Worm (Caenorhabditis elegans) whole organism, L4 larva: ENCODE data around the gene bath-19.

ENCODE experiments used
- Y5F2A.4 ChIP-seq: fragments of 200-800 bp; sonication (Bioruptor generic); optimal IDR thresholded peaks from 2 replicates; lab custom pipeline; 2018; ENCODE audit warnings: mild to moderate bottlenecking, missing genetic modification characterization, missing compliant biosample characterization
- ceh-82 ChIP-seq: sonication (generic microtip); optimal IDR thresholded peaks from 2 replicates; lab custom pipeline; 2017; ENCODE audit warnings: missing biosample characterization, missing genetic modification characterization
- daf-16 ChIP-seq, 3 experiments: sonication (generic microtip); optimal IDR thresholded peaks; 2 replicates each; lab custom pipeline; 2016 to 2017; ENCODE audit warnings: missing genetic modification characterization in 3 of 3, missing genetic modification reagents in 3 of 3, mild to moderate bottlenecking in 2 of 3, missing compliant biosample characterization in 2 of 3, missing biosample characterization in 1 of 3, moderate library complexity in 1 of 3
- egl-27 ChIP-seq: sonication (generic microtip); optimal IDR thresholded peaks from 3 replicates; lab custom pipeline; 2017; ENCODE audit warnings: missing biosample characterization, missing genetic modification reagents, missing genetic modification characterization
- hif-1 ChIP-seq, 2 experiments: sonication (generic microtip); optimal IDR thresholded peaks; 2 replicates each; lab custom pipeline; 2016 to 2017; ENCODE audit warnings: missing compliant biosample characterization in 2 of 2, missing genetic modification characterization in 2 of 2, missing genetic modification reagents in 2 of 2, missing genotype in 2 of 2, mild to moderate bottlenecking in 1 of 2
- lin-38 ChIP-seq: fragments of 200-800 bp; sonication (Bioruptor generic); IDR thresholded peaks from 2 replicates; pipeline ENCODE4 v1.3.6; 2022; ENCODE audit warnings: missing genetic modification reagents, missing genetic modification characterization, missing compliant biosample characterization
- madf-5 ChIP-seq, 2 experiments: fragments of 200-800 bp; sonication (Bioruptor generic); IDR thresholded peaks; 2 replicates each; pipeline ENCODE4 v1.3.6; 2022; ENCODE audit warnings: missing compliant biosample characterization in 2 of 2, missing genetic modification characterization in 2 of 2
- mdl-1 ChIP-seq, 2 experiments: fragments of 150-350 bp in 1 of 2; sonication (generic microtip) in 1 of 2; optimal IDR thresholded peaks; 2 replicates each; lab custom pipeline; 2014 to 2017; ENCODE audit warnings: missing biosample characterization in 2 of 2, missing genetic modification characterization in 2 of 2
- mes-2 ChIP-seq: sonication (generic microtip); optimal IDR thresholded peaks from 2 replicates; lab custom pipeline; 2016; ENCODE audit warnings: missing genotype, mild to moderate bottlenecking, missing genetic modification characterization, missing compliant biosample characterization; ENCODE audit not compliant: poor library complexity, severe bottlenecking
- nhr-237 ChIP-seq: sonication (generic microtip); optimal IDR thresholded peaks from 2 replicates; lab custom pipeline; 2017; ENCODE audit warnings: missing biosample characterization, missing genetic modification characterization
- nhr-25 ChIP-seq: sonication (generic microtip); optimal IDR thresholded peaks from 2 replicates; lab custom pipeline; 2017; ENCODE audit warnings: missing genetic modification characterization, mild to moderate bottlenecking, missing compliant biosample characterization, antibody characterized with exemption, moderate library complexity, borderline replicate concordance; ENCODE audit not compliant: insufficient read depth
- nhr-28 ChIP-seq: fragments of 150-350 bp; optimal IDR thresholded peaks from 2 replicates; lab custom pipeline; 2014; ENCODE audit warnings: missing biosample characterization, missing genetic modification characterization
- nhr-48 ChIP-seq: sonication (generic microtip); optimal IDR thresholded peaks from 2 replicates; lab custom pipeline; 2016; ENCODE audit warnings: mild to moderate bottlenecking, missing genetic modification characterization, missing compliant biosample characterization
- php-3 ChIP-seq: fragments of 200-800 bp; sonication (Bioruptor generic); IDR thresholded peaks from 2 replicates; pipeline ENCODE4 v1.3.6; 2022; ENCODE audit warnings: missing genetic modification reagents, missing genetic modification characterization, missing compliant biosample characterization
- pqm-1 ChIP-seq: sonication (generic microtip); optimal IDR thresholded peaks from 2 replicates; lab custom pipeline; 2017; ENCODE audit warnings: missing biosample characterization, missing genetic modification characterization
- skn-1 ChIP-seq: fragments of 150-350 bp; optimal IDR thresholded peaks from 2 replicates; lab custom pipeline; 2014; ENCODE audit warnings: missing biosample characterization, missing genetic modification characterization
- snpc-4 ChIP-seq: fragments of 150-350 bp; optimal IDR thresholded peaks from 2 replicates; lab custom pipeline; 2014; ENCODE audit warnings: missing biosample characterization, missing genetic modification characterization
- tag-97 ChIP-seq: fragments of 200-800 bp; sonication (Bioruptor generic); IDR thresholded peaks from 2 replicates; pipeline ENCODE4 v1.3.6; 2022; ENCODE audit warnings: missing genetic modification characterization, missing compliant biosample characterization
- vab-7 ChIP-seq: fragments of 200-800 bp; sonication (Bioruptor generic); IDR thresholded peaks from 2 replicates; pipeline ENCODE4 v1.3.6; 2022; ENCODE audit warnings: missing genetic modification reagents, missing genetic modification characterization, missing compliant biosample characterization

The bath-19 gene

DNA sequence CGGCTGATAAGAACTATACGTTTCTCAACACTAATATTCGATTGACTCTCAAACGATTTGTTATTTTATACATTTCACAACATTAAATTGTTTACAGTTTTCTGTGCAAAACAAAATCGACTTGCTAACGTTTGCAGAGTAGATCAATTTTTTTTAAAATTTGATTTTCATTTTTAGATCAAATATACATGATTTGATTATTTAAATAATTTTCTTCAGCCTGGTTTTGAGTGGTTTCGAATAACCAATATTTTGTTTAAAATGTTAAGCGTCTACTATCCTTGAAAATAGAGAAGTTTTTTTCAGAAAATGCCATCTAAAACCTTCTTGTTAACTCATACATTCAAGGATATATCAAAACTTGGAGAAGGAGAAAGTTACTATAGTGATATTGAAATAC is 45.5 kb downstream of the bath-19 start, which contains the start of gene math-21:
Gene math-21 (plus strand): TSS at position 301 of the 400 bp plus-strand sequence.
- TF ChIP-seq lin-38 (GFP tag; lab: Robert Waterston, UW) (no peak), egl-27 (no peak), nhr-28 (tag; lab: Kevin White, UChicago) (peak; percentile 6), mes-2 (tag; lab: Kevin White, UChicago) (no peak), ceh-82 (no peak), mdl-1 (tag; optimal IDR thresholded peaks at IDR 0.05; lab: Kevin White, UChicago) (no peak), tag-97 (GFP tag; lab: Robert Waterston, UW) (no peak), snpc-4 (tag; lab: Kevin White, UChicago) (no peak), vab-7 (GFP tag; lab: Robert Waterston, UW) (no peak), pqm-1 (tag; lab: Kevin White, UChicago) (peak; percentile 38), madf-5 (GFP tag; IDR thresholded peaks at IDR 0.05; lab: Robert Waterston, UW) (no peak), hif-1 (tag; optimal IDR thresholded peaks at IDR 0.05; lab: Kevin White, UChicago) (no peak), nhr-25 (tag; lab: Kevin White, UChicago) (no peak), Y5F2A.4 (no peak), daf-16 (GFP tag; optimal IDR thresholded peaks at IDR 0.05; lab: Kevin White, UChicago) (no peak), daf-16 (tag; optimal IDR thresholded peaks at IDR 0.05; lab: Kevin White, UChicago) (peak; percentile 71)

ce11 chrII:1989010-1989409 is 50.2 kb downstream of the bath-19 start, which contains the start of gene math-44:
math-44 (plus strand) TSS chrII:1989310.
- no peak for TF ChIP-seq nhr-48 (tag; lab: Kevin White, UChicago)
- peak; percentile 2 for TF ChIP-seq nhr-28 (tag; lab: Kevin White, UChicago)
- TF ChIP-seq hif-1 (tag; optimal IDR thresholded peaks at IDR 0.05; lab: Kevin White, UChicago): no peak

- no peak for TF ChIP-seq skn-1 (tag; lab: Kevin White, UChicago)
- TF ChIP-seq php-3 (GFP tag; lab: Robert Waterston, UW): no peak
- TF ChIP-seq nhr-237 (tag; lab: Kevin White, UChicago): no peak
- TF ChIP-seq pqm-1 (tag; lab: Kevin White, UChicago): peak; percentile 27
Observed at ce11 chrII:1986979-1987378, 52.2 kb downstream of the bath-19 start, which contains the start of gene Y16E11A.4. Y16E11A.4 (plus strand) TSS chrII:1987279.
